Worm (Caenorhabditis elegans): ENCODE measurements around the gene pik-1.

ce11 chrIV:13380506-13380905 is 35.3 kb upstream of the pik-1 start:
- TF ChIP-seq ztf-23 (GFP tag; IDR thresholded peaks at IDR 0.05) (no peak), tab-1 (GFP tag; IDR thresholded peaks at IDR 0.05) (no peak), cog-1 (tag; optimal IDR thresholded peaks at IDR 0.05) (no peak), flt-1 (GFP tag; IDR thresholded peaks at IDR 0.05) (no peak), klf-2 (GFP tag; conservative IDR thresholded peaks at IDR 0.05) (no peak), med-1 (GFP tag; optimal IDR thresholded peaks at IDR 0.05; ENCODE audit: insufficient read depth) (no peak), ref-1 (GFP tag; conservative IDR thresholded peaks at IDR 0.05) (no peak)

Measured in whole organism, midembryonic.